Worm (Caenorhabditis elegans) whole organism, mixed stage, embryonic: ENCODE data around the gene W01C9.2.

Experiments used
- M03D4.4 ChIP-seq: sonication (generic microtip); optimal IDR thresholded peaks from 2 replicates; lab custom pipeline; 2017; ENCODE audit warnings: mild to moderate bottlenecking, missing genetic modification characterization, missing compliant biosample characterization
- blmp-1 ChIP-seq: fragments of 150-350 bp; optimal IDR thresholded peaks from 2 replicates; lab custom pipeline; 2014; ENCODE audit warnings: missing biosample characterization, missing genetic modification characterization
- ces-1 ChIP-seq: fragments of 150-350 bp; optimal IDR thresholded peaks from 2 replicates; lab custom pipeline; 2014; ENCODE audit warnings: missing biosample characterization, missing genetic modification reagents, missing genetic modification characterization
- unc-62 ChIP-seq: fragments of 150-350 bp; optimal IDR thresholded peaks from 2 replicates; lab custom pipeline; 2014; ENCODE audit warnings: missing biosample characterization, missing genetic modification reagents, missing genetic modification characterization
- ztf-11 ChIP-seq: fragments of 150-350 bp; optimal IDR thresholded peaks from 2 replicates; lab custom pipeline; 2014; ENCODE audit warnings: missing biosample characterization, missing genetic modification characterization

DNA sequence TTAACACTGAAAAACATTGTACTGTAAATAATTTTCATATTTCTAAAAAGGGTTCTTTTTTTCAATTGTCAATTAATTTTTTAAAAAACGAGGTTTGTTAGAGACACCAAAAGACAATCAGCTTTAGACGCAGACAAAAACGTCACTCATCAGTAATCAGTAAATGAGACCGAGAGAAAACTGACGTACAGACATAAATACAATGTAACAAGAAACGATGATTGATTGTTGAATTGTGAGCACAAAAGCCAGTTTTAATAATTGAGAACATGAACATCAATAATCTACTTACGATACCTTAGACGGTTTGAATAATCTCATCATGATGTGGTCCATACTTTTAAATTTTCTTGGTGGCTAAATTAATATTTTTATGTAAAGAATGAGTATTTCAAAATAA, 29.4 kb upstream of the W01C9.2 start:
- TF ChIP-seq ces-1 (GFP tag; lab: Kevin White, UChicago) = no peak
- TF ChIP-seq ztf-11 (tag; lab: Kevin White, UChicago) = no peak
- no peak for TF ChIP-seq unc-62 (GFP tag; lab: Kevin White, UChicago)
- TF ChIP-seq blmp-1 (tag; lab: Kevin White, UChicago) = no peak
- no peak for TF ChIP-seq M03D4.4
